Worm (Caenorhabditis elegans): ENCODE results near the gene oat-1.

Gene oat-1

ce11 chrIV:8472493-8472892 lies at the start of gene oat-1:
Gene oat-1 (minus strand): TSS chrIV:8472593.
- TF ChIP-seq unc-62 (GFP tag; optimal IDR thresholded peaks at IDR 0.05) = no peak

- TF ChIP-seq unc-62 (GFP tag; optimal IDR thresholded peaks at IDR 0.05) = no peak
Observed at ce11 chrIV:8520594-8520993, 48.2 kb upstream of the oat-1 start, which contains the start of gene pkg-2. Gene pkg-2 (plus strand): TSS chrIV:8520894.

- no peak for TF ChIP-seq unc-62 (GFP tag; optimal IDR thresholded peaks at IDR 0.05)
Observed at ce11 chrIV:8519949-8520348, 47.6 kb upstream of the oat-1 start.

ce11 chrIV:8514546-8514945 lies 42.2 kb upstream of the oat-1 start:
- TF ChIP-seq unc-62 (GFP tag; optimal IDR thresholded peaks at IDR 0.05) = no peak

ce11 chrIV:8513619-8514018 lies 41.2 kb upstream of the oat-1 start, which contains the start of gene cks-1:
Gene cks-1 (plus strand): TSS chrIV:8513919.
- TF ChIP-seq unc-62 (GFP tag; optimal IDR thresholded peaks at IDR 0.05) = no peak

DNA sequence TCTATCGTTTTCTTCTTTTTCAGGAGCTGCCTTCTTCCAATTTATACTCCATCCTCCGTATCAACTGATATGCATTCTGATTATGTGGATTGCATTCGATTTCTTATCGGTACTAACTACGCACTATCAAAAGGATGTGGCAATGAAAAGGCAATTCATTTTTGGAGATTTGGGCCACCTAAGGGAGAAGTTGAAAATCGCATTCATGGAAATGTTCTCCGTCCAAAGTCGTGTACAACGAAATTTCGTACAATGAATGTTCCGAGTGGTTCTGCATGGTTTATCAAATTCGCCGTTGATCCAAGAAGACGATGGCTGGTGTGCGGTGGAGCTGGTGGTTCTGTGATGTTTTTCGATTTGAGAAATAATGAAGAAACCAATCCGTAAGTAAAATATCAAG lies 40.3 kb upstream of the oat-1 start, which contains the start of gene C09G4.4:
Gene C09G4.4, plus strand, starts transcription at position 301 of the 400 bp plus-strand sequence.
- TF ChIP-seq unc-62 (GFP tag; optimal IDR thresholded peaks at IDR 0.05) = no peak

- no peak for TF ChIP-seq unc-62 (GFP tag; optimal IDR thresholded peaks at IDR 0.05)
Observed at ce11 chrIV:8511056-8511455, 38.7 kb upstream of the oat-1 start, which contains the start of gene mes-6. Gene mes-6 (plus strand): TSS chrIV:8511284.

ce11 chrIV:8510534-8510933 lies 38.1 kb upstream of the oat-1 start, which contains the start of gene tag-77:
Gene tag-77 (minus strand): TSS chrIV:8510548.
- no peak for TF ChIP-seq unc-62 (GFP tag; optimal IDR thresholded peaks at IDR 0.05)

ce11 chrIV:8506034-8506433 lies 33.6 kb upstream of the oat-1 start:
- no peak for TF ChIP-seq unc-62 (GFP tag; optimal IDR thresholded peaks at IDR 0.05)

DNA sequence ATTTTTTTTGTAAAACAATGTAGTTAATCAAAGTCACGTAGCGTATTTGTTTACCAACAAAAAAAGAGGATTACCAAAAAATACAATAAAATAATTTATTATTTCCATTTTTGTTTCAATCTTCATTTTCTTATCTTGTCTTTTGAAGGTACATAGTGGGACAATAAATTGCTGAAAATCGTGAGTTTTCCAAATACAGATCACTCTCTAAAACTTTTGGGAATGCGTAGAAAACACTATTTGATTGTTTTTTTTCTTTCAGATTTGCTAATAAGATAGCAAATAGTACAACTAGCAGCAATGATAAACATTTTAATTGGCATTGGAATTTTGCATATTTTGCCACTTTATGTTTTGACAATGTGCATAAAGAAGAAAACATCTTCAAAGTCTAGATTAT lies 29.0 kb upstream of the oat-1 start, which contains the start of gene C28C12.1:
Gene C28C12.1, plus strand, starts transcription at position 301 of the 400 bp plus-strand sequence.
- no peak for TF ChIP-seq unc-62 (GFP tag; optimal IDR thresholded peaks at IDR 0.05)

DNA sequence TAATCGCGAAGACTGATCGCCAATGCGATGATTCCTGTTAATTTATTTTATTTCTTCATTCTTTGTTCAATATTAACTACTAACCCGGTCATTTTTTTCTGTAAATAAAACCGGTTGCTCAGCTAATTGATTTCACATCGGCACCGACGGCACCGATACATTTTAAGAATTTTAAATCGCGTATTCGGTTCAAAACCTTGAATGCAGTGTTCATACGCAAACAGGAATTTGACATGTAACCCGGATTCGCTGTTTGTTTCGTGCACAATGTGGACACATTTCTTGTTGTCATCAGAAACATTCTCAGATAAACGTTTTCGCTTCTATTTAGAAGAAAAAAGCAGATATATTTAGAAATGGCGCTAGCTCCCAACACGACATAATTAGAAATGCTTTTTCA lies 27.6 kb upstream of the oat-1 start:
- no peak for TF ChIP-seq unc-62 (GFP tag; optimal IDR thresholded peaks at IDR 0.05)

ce11 chrIV:8498773-8499360 lies 26.5 kb upstream of the oat-1 start, which contains the start of the genes acdh-13 and mesp-1:
Gene acdh-13 (minus strand): TSS chrIV:8498823.
Gene mesp-1 (plus strand): TSS chrIV:8499310.
- TF ChIP-seq unc-62 (GFP tag; optimal IDR thresholded peaks at IDR 0.05) = no peak

DNA sequence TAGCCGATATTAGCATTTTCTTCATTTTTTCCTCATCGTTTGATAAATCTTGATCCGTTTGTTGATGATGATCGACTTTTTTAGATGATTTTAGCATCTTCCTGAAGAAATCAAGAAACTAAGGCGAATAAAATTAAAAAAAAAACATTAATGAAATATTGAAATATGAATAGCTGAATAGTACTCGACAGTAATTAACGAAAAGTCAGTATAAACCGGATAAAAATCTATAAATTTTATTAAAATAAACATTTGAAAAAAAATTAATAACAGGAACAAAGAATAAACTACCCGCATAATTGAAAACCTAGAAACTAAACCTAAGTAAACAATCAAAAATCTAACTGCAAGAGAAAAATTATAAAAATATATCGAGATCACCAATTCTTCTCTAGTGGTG lies 23.9 kb upstream of the oat-1 start, which contains the start of gene C28C12.12:
Gene C28C12.12, minus strand, starts transcription at position 101 of the 400 bp plus-strand sequence.
- no peak for TF ChIP-seq unc-62 (GFP tag; optimal IDR thresholded peaks at IDR 0.05)

DNA sequence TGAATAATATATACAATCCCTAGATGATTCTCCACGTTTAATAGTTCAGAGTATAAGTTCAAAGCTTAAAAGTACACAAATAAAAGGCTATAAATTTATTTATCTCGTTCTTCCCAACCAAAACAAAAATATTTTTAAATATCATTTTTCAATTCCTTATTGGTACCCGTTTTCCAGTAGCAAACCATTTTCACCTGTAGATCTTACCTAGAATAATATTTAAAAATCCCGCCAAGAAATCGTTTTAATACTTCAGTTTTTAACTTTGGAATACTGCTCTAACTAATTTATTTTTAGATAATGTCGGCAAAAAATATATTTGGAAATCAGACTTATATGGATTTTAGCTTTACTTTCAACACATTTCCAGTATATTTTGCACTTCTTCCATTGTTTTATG lies 19.8 kb upstream of the oat-1 start, which contains the start of gene sru-7:
Gene sru-7, plus strand, starts transcription at position 301 of the 400 bp plus-strand sequence.
- no peak for TF ChIP-seq unc-62 (GFP tag; optimal IDR thresholded peaks at IDR 0.05)

DNA sequence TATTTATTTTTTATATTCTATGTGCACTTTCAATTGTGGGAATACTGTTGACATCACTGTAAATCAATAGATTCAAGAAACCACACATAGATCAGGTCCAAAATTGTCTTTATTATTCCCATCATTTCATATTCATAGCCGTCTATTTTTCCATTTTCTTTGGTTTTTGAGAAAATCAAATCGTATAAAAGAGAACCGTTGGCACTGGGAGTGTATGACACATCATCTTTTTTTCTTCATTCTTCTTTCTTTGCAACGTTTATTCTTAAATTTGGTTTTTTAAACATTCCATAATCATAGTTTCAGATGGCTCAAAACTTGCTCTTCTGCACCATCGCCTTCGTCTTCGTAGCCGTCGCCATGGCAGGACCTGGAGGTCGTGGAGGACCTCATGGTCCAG lies 17.5 kb upstream of the oat-1 start, which contains the start of gene srlf-2:
Gene srlf-2, plus strand, starts transcription at position 301 of the 400 bp plus-strand sequence.
- no peak for TF ChIP-seq unc-62 (GFP tag; optimal IDR thresholded peaks at IDR 0.05)

DNA sequence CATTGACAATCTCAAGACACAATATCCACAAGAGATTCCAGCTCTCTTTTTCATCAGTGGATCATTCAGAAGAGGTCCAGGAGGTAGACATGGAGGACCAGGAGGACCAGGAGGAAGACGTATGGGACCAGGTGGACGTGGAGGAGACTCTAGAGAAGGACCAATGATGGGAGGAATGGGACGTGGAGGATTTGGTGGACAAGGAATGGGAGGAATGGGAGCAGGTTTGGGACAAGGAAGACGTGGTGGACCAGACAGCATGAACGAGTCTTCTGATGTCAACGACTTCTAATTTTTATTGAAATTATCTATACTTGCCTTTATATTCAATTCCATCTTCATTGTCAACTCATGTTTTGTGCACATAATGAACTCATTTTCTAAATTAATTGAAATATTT lies 15.7 kb upstream of the oat-1 start:
- TF ChIP-seq unc-62 (GFP tag; optimal IDR thresholded peaks at IDR 0.05) = no peak

DNA sequence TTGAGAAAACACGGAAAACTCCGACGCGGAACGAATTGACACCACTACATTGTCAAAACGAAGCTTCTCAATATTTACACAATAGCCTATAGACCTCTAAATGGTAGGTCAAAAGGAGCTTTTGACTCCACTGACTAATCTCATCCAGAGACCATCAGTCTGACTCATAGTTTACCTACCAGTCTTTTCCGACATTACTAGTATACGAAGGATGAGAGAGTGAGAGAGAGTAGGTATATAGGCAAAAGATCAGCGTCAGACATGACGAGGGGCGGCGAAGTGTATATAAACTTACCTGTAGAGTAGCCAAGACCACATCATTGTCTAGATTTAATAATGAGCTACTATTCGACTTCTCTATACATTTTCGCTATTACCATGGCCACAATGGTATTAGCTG lies 14.8 kb upstream of the oat-1 start, which contains the start of gene srlf-3:
Gene srlf-3, plus strand, starts transcription at position 301 of the 400 bp plus-strand sequence.
- TF ChIP-seq unc-62 (GFP tag; optimal IDR thresholded peaks at IDR 0.05) = no peak

Measured in whole organism, dauer.